Fruit fly (Drosophila melanogaster): Measurements from ENCODE around the gene Vps60.

DNA sequence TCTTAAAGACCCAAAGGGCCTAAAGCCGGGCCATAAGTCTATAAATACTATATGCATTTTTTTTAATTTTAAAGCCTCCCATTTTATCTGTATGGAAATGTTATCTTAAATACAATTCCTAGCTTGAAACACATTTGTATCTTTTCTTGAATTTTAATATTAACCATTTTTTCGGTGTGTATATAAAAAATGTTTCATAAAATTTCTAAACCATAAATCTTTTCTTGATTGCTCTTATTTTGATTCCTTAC, 30.3 kb downstream of the Vps60 start:
- TF ChIP-seq Pif1B (GFP tag; optimal IDR thresholded peaks at IDR 0.05): no peak
- no peak for TF ChIP-seq EcR (GFP tag; optimal IDR thresholded peaks at IDR 0.05)
- TF ChIP-seq CG8159 (tag; optimal IDR thresholded peaks at IDR 0.05): peak; percentile 55
- no peak for TF ChIP-seq Snoo (tag; optimal IDR thresholded peaks at IDR 0.05)
- TF ChIP-seq CG32121 (GFP tag; IDR thresholded peaks at IDR 0.05): no peak
- TF ChIP-seq CG14655 (GFP tag; optimal IDR thresholded peaks at IDR 0.05): no peak
- no peak for TF ChIP-seq Pif1A (GFP tag; optimal IDR thresholded peaks at IDR 0.05)
- TF ChIP-seq CG13204 (GFP tag; optimal IDR thresholded peaks at IDR 0.05): no peak
- TF ChIP-seq Ets98B (GFP tag; IDR thresholded peaks at IDR 0.05): no peak
- no peak for TF ChIP-seq CG10348 (GFP tag; IDR thresholded peaks at IDR 0.05)
- TF ChIP-seq CG17806 (tag; optimal IDR thresholded peaks at IDR 0.05): peak; percentile 19
- no peak for TF ChIP-seq fd96Ca (GFP tag; IDR thresholded peaks at IDR 0.05)
- peak; percentile 42 for TF ChIP-seq CG9948 (tag; optimal IDR thresholded peaks at IDR 0.05)
- no peak for TF ChIP-seq CG34367 (tag; optimal IDR thresholded peaks at IDR 0.05)
